Worm (Caenorhabditis elegans) whole organism, late embryonic: Measurements from ENCODE around the gene nog-1.
A peak's percentile ranks its signal among the peaks of the same experiment; 100 is the strongest.

Experiments used
- C08G9.2 ChIP-seq: sonication (generic microtip); optimal IDR thresholded peaks from 2 replicates; lab custom pipeline; 2016; ENCODE audit warnings: mild to moderate bottlenecking, missing genetic modification characterization, moderate library complexity, missing compliant biosample characterization
- T23F11.4 ChIP-seq: fragments of 200-800 bp; sonication (Bioruptor generic); optimal IDR thresholded peaks from 2 replicates; lab custom pipeline; 2018; ENCODE audit warnings: mild to moderate bottlenecking, missing genetic modification characterization, missing compliant biosample characterization
- ahr-1 ChIP-seq: sonication (generic microtip); optimal IDR thresholded peaks from 2 replicates; lab custom pipeline; 2016; ENCODE audit warnings: missing genetic modification characterization, missing compliant biosample characterization
- ceh-18 ChIP-seq: sonication (generic microtip); optimal IDR thresholded peaks from 2 replicates; lab custom pipeline; 2016; ENCODE audit warnings: missing genetic modification characterization, missing compliant biosample characterization
- ceh-19 ChIP-seq: fragments of 200-800 bp; sonication (Bioruptor generic); optimal IDR thresholded peaks from 2 replicates; lab custom pipeline; 2018; ENCODE audit warnings: mild to moderate bottlenecking, missing genetic modification characterization, missing compliant biosample characterization
- ceh-22 ChIP-seq: sonication (generic microtip); optimal IDR thresholded peaks from 2 replicates; lab custom pipeline; 2017; ENCODE audit warnings: missing biosample characterization, missing genetic modification characterization
- ceh-24 ChIP-seq: sonication (generic microtip); optimal IDR thresholded peaks from 2 replicates; lab custom pipeline; 2016; ENCODE audit warnings: mild to moderate bottlenecking, missing genetic modification characterization, missing compliant biosample characterization
- ceh-30 ChIP-seq: fragments of 150-350 bp; optimal IDR thresholded peaks from 2 replicates; lab custom pipeline; 2014; ENCODE audit warnings: missing biosample characterization, missing genetic modification characterization
- ceh-45 ChIP-seq: fragments of 200-800 bp; sonication (Bioruptor generic); IDR thresholded peaks from 2 replicates; pipeline ENCODE4 v1.3.6; 2022; ENCODE audit warnings: missing genetic modification reagents, missing genetic modification characterization, missing compliant biosample characterization
- ceh-6 ChIP-seq: fragments of 200-800 bp; sonication (Bioruptor generic); optimal IDR thresholded peaks from 2 replicates; lab custom pipeline; 2018; ENCODE audit warnings: mild to moderate bottlenecking, missing genetic modification characterization, missing compliant biosample characterization
- che-1 ChIP-seq: sonication (generic microtip); optimal IDR thresholded peaks from 2 replicates; lab custom pipeline; 2016; ENCODE audit warnings: mild to moderate bottlenecking, missing genetic modification characterization, missing compliant biosample characterization
- dve-1 ChIP-seq: sonication (generic microtip); optimal IDR thresholded peaks from 2 replicates; lab custom pipeline; 2017; ENCODE audit warnings: antibody characterized with exemption, mild to moderate bottlenecking, missing genetic modification characterization, missing compliant biosample characterization
- elt-2 ChIP-seq: sonication (generic microtip); optimal IDR thresholded peaks from 2 replicates; lab custom pipeline; 2016; ENCODE audit warnings: missing genetic modification reagents, missing genetic modification characterization, missing compliant biosample characterization
- elt-4 ChIP-seq: sonication (generic microtip); optimal IDR thresholded peaks from 2 replicates; lab custom pipeline; 2016; ENCODE audit warnings: missing genetic modification characterization, missing compliant biosample characterization
- ets-4 ChIP-seq: sonication (generic microtip); optimal IDR thresholded peaks from 2 replicates; lab custom pipeline; 2016; ENCODE audit warnings: missing genetic modification characterization, missing compliant biosample characterization
- fax-1 ChIP-seq: sonication (generic microtip); optimal IDR thresholded peaks from 2 replicates; lab custom pipeline; 2016; ENCODE audit warnings: missing genotype, missing genetic modification characterization, missing compliant biosample characterization
- fkh-10 ChIP-seq: fragments of 150-350 bp; optimal IDR thresholded peaks from 2 replicates; lab custom pipeline; 2014; ENCODE audit warnings: missing biosample characterization, missing genetic modification reagents, missing genetic modification characterization
- fkh-6 ChIP-seq: sonication (generic microtip); optimal IDR thresholded peaks from 2 replicates; lab custom pipeline; 2016; ENCODE audit warnings: missing genetic modification characterization, missing compliant biosample characterization
- hlh-13 ChIP-seq: fragments of 200-800 bp; sonication (Bioruptor generic); optimal IDR thresholded peaks from 2 replicates; lab custom pipeline; 2018; ENCODE audit warnings: mild to moderate bottlenecking, missing genetic modification characterization, missing compliant biosample characterization
- hlh-30 ChIP-seq: sonication (generic microtip); optimal IDR thresholded peaks from 2 replicates; lab custom pipeline; 2017; ENCODE audit warnings: antibody characterized with exemption, missing genetic modification characterization, missing compliant biosample characterization; ENCODE audit not compliant: insufficient read depth
- hlh-6 ChIP-seq: sonication (generic microtip); optimal IDR thresholded peaks from 2 replicates; lab custom pipeline; 2016; ENCODE audit warnings: missing genotype, missing genetic modification characterization, missing compliant biosample characterization
- lim-6 ChIP-seq: sonication (generic microtip); optimal IDR thresholded peaks from 2 replicates; lab custom pipeline; 2016; ENCODE audit warnings: missing genetic modification characterization, missing compliant biosample characterization
- lin-11 ChIP-seq: fragments of 200-800 bp; sonication (Bioruptor generic); optimal IDR thresholded peaks from 2 replicates; lab custom pipeline; 2018; ENCODE audit warnings: mild to moderate bottlenecking, missing genetic modification characterization, missing compliant biosample characterization
- madf-2 ChIP-seq: sonication (generic microtip); optimal IDR thresholded peaks from 2 replicates; lab custom pipeline; 2017; ENCODE audit warnings: missing genetic modification characterization, missing compliant biosample characterization
- mec-3 ChIP-seq: sonication (generic microtip); optimal IDR thresholded peaks from 2 replicates; lab custom pipeline; 2016; ENCODE audit warnings: borderline replicate concordance, missing genetic modification characterization, missing compliant biosample characterization
- nhr-11 ChIP-seq: fragments of 150-350 bp; optimal IDR thresholded peaks from 2 replicates; lab custom pipeline; 2014; ENCODE audit warnings: missing biosample characterization, missing genetic modification characterization
- nhr-232 ChIP-seq: sonication (generic microtip); optimal IDR thresholded peaks from 2 replicates; lab custom pipeline; 2016; ENCODE audit warnings: missing genetic modification characterization, missing compliant biosample characterization
- odd-2 ChIP-seq: sonication (generic microtip); optimal IDR thresholded peaks from 2 replicates; lab custom pipeline; 2017; ENCODE audit warnings: antibody characterized with exemption, mild to moderate bottlenecking, missing genetic modification characterization, missing compliant biosample characterization
- pag-3 ChIP-seq: sonication (generic microtip); optimal IDR thresholded peaks from 2 replicates; lab custom pipeline; 2016; ENCODE audit warnings: missing compliant biosample characterization, missing genetic modification characterization, borderline replicate concordance
- pat-9 ChIP-seq: fragments of 200-800 bp; sonication (Bioruptor generic); optimal IDR thresholded peaks from 2 replicates; lab custom pipeline; 2018; ENCODE audit warnings: mild to moderate bottlenecking, missing genetic modification characterization, moderate library complexity, missing compliant biosample characterization
- pax-1 ChIP-seq: fragments of 150-350 bp; optimal IDR thresholded peaks from 2 replicates; lab custom pipeline; 2014; ENCODE audit warnings: missing biosample characterization, missing genetic modification characterization
- pha-2 ChIP-seq: sonication (generic microtip); optimal IDR thresholded peaks from 2 replicates; lab custom pipeline; 2017; ENCODE audit warnings: mild to moderate bottlenecking, missing genetic modification characterization, missing compliant biosample characterization
- pha-4 ChIP-seq: fragments of 150-350 bp; optimal IDR thresholded peaks from 2 replicates; lab custom pipeline; 2018; ENCODE audit warnings: missing biosample characterization, missing genetic modification reagents, missing genetic modification characterization
- pqm-1 ChIP-seq: sonication (generic microtip); optimal IDR thresholded peaks from 2 replicates; lab custom pipeline; 2016; ENCODE audit warnings: missing genetic modification characterization, missing compliant biosample characterization
- pros-1 ChIP-seq: fragments of 150-350 bp; optimal IDR thresholded peaks from 2 replicates; lab custom pipeline; 2014; ENCODE audit warnings: missing biosample characterization, missing genetic modification reagents, missing genetic modification characterization
- sdc-2 ChIP-seq: sonication (generic microtip); optimal IDR thresholded peaks from 2 replicates; lab custom pipeline; 2016; ENCODE audit warnings: missing genotype, missing genetic modification characterization, missing compliant biosample characterization
- sox-2 ChIP-seq: fragments of 200-800 bp; sonication (Bioruptor generic); IDR thresholded peaks from 2 replicates; pipeline ENCODE4 v1.3.6; 2022; ENCODE audit warnings: missing genetic modification reagents, missing genetic modification characterization, missing compliant biosample characterization
- tbx-7 ChIP-seq: sonication (generic microtip); optimal IDR thresholded peaks from 2 replicates; lab custom pipeline; 2016; ENCODE audit warnings: missing genotype, missing genetic modification characterization, missing compliant biosample characterization
- ttx-3 ChIP-seq: sonication (generic microtip); optimal IDR thresholded peaks from 2 replicates; lab custom pipeline; 2016; ENCODE audit warnings: missing genetic modification reagents, missing genetic modification characterization, missing compliant biosample characterization
- zip-5 ChIP-seq: sonication (generic microtip); optimal IDR thresholded peaks from 2 replicates; lab custom pipeline; 2016; ENCODE audit warnings: missing genetic modification characterization, missing compliant biosample characterization
- ztf-16 ChIP-seq: sonication (generic microtip); optimal IDR thresholded peaks from 2 replicates; lab custom pipeline; 2017; ENCODE audit warnings: missing genetic modification characterization, missing compliant biosample characterization

nog-1 gene

DNA sequence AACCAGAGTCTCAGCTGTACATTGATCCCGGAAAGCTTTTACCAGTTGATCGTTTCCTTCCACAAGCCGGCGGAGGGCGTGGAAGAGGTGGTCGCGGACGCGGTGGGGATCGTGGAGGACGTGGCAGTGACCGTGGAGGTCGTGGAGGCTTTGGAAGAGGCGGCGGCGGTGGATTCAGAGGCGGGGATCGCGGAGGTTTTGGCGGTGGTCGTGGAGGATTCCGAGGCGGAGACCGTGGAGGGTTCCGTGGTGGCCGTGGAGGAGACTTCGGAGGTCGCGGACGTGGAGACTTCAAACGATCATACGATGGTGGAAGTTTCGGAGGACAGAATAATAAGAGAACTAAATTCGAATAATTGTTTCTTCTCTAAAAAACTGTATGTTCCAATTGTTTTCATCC, 32.9 kb downstream of the nog-1 start:
- TF ChIP-seq ttx-3 (tag; lab: Kevin White, UChicago) = no peak
- TF ChIP-seq hlh-30 = no peak
- TF ChIP-seq pha-4 (tag; lab: Kevin White, UChicago) = no peak

- no peak for TF ChIP-seq dve-1
- TF ChIP-seq C08G9.2 (tag; lab: Kevin White, UChicago) = no peak
- no peak for TF ChIP-seq ceh-19
- TF ChIP-seq, all 69 proteins: peak for 0
Observed at ce11 chrIV:427100-427908, 33.6 kb downstream of the nog-1 start.

DNA sequence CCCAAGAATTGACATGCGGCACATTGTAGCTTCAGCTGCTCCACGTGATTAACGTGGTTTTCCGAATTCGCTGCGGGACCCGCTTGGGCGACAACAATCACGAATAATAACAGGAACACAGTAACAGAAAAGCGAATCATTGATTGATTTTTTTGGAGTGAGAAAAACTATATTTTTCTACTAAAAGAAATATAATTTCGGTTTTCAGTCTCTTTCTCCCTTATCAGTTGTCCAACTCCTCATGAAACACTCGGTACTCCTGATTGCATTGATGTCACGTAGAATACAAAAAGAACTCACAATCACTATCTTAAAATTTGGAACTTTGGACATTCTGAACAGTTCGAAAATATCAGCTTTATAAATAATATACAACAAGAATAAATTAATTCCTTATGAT, 35.2 kb downstream of the nog-1 start, which contains the start of gene Y66H1A.5:
TSS of gene Y66H1A.5 (minus strand) at position 265 of the 400 bp plus-strand sequence.
- TF ChIP-seq pat-9 (no peak), lim-6 (tag; lab: Kevin White, UChicago) (no peak), hlh-13 (no peak), pag-3 (tag; lab: Kevin White, UChicago) (no peak), odd-2 (tag; lab: Kevin White, UChicago) (no peak), lin-11 (tag; lab: Kevin White, UChicago) (no peak), T23F11.4 (GFP tag; lab: Kevin White, UChicago) (no peak), ceh-18 (no peak), tbx-7 (tag; lab: Kevin White, UChicago) (no peak), ceh-19 (no peak), elt-2 (tag; lab: Kevin White, UChicago) (no peak), sdc-2 (tag; lab: Kevin White, UChicago) (no peak), ceh-24 (no peak), ets-4 (tag; lab: Kevin White, UChicago) (no peak)

ce11 chrIV:438384-438783, 44.7 kb downstream of the nog-1 start:
- TF ChIP-seq ceh-6 (no peak), nhr-232 (no peak), ceh-22 (tag; lab: Kevin White, UChicago) (no peak), ttx-3 (tag; lab: Kevin White, UChicago) (no peak), pros-1 (no peak), pax-1 (no peak), pha-2 (tag; lab: Kevin White, UChicago) (no peak)

DNA sequence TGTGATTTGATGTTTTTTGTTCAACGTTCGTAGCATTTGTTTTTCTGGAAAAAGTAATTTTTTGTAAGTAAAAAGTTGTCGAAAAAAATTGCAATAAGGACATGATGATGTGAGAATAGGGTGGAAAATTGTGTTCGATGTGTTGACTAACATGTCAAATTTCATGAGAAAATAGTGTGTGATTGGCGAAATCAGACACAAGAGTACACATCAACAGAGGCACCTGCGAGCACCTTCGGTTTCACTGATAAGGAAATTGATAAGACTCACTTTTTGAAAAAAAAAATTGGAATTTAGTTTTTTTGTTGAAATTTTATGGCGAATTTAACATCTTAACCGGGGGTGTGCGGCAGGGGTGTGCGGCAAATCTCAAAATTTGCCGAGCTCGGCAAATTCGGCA, 46.8 kb downstream of the nog-1 start, which contains the start of gene hum-8:
TSS of gene hum-8 (minus strand) at position 46 of the 400 bp plus-strand sequence.
- TF ChIP-seq elt-2 (tag; lab: Kevin White, UChicago) (peak; percentile 56), che-1 (no peak), ceh-6 (no peak), ahr-1 (tag; lab: Kevin White, UChicago) (no peak)

DNA sequence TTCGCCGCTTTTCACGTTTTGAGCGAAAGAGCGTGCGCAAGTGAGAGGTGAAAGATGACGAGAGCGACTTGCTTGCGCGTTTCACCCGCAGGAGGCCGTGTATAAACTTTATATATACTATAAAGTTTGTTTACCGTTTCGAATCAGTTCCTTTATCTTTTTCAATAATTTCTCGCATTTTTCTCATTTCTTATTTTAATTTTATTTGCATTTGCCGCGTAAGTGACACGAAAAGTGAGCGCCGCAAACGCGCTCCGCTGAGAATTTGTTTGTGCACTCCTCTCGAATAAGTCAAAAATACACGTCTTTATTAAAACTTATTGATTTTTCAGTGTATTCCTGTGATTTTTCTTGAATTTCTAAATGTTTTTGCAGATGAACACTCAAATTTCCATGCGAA, 49.9 kb downstream of the nog-1 start, which contains the start of gene mrpl-55:
TSS of gene mrpl-55 (plus strand) at position 364 of the 400 bp plus-strand sequence.
- TF ChIP-seq madf-2 (tag; lab: Kevin White, UChicago) (no peak), hlh-6 (tag; lab: Kevin White, UChicago) (no peak), mec-3 (tag; lab: Kevin White, UChicago) (no peak), ceh-18 (peak; percentile 52), fax-1 (tag; lab: Kevin White, UChicago) (no peak), hlh-13 (no peak), ceh-45 (no peak), nhr-11 (tag; lab: Kevin White, UChicago) (no peak), ceh-19 (no peak), fkh-10 (GFP tag; lab: Kevin White, UChicago) (no peak), sox-2 (GFP tag; lab: Robert Waterston, UW) (no peak), ztf-16 (tag; lab: Kevin White, UChicago) (no peak), zip-5 (tag; lab: Kevin White, UChicago) (no peak), lin-11 (tag; lab: Kevin White, UChicago) (no peak), pqm-1 (no peak), fkh-6 (tag; lab: Kevin White, UChicago) (no peak), pag-3 (tag; lab: Kevin White, UChicago) (no peak), pha-2 (tag; lab: Kevin White, UChicago) (no peak), ceh-30 (tag; lab: Kevin White, UChicago) (no peak), elt-4 (tag; lab: Kevin White, UChicago) (no peak), sdc-2 (tag; lab: Kevin White, UChicago) (no peak), lim-6 (tag; lab: Kevin White, UChicago) (no peak), C08G9.2 (tag; lab: Kevin White, UChicago) (no peak), odd-2 (tag; lab: Kevin White, UChicago) (no peak)
